Fruit fly (Drosophila melanogaster): ENCODE measurements around the gene CG42557.

CG42557 gene

dm6 chr3R:29894393-29894792, 38.7 kb upstream of the CG42557 start (continued):
- peak; percentile 57 for TF ChIP-seq ssp (GFP tag; IDR thresholded peaks at IDR 0.05)
- TF ChIP-seq MBD-R2 (GFP tag; IDR thresholded peaks at IDR 0.05), result peak; percentile 27; the same call in 1 of the 2 replicates
- TF ChIP-seq ab (GFP tag; optimal IDR thresholded peaks at IDR 0.05), result no peak
- TF ChIP-seq Awh (GFP tag; IDR thresholded peaks at IDR 0.05), result 0 out of 2 replicates have a peak, but pooled peaks have one; percentile 33
- TF ChIP-seq Sox100B (GFP tag; optimal IDR thresholded peaks at IDR 0.05), result peak; percentile 61
- TF ChIP-seq B-H2 (GFP tag; optimal IDR thresholded peaks at IDR 0.05), result no peak
- no peak for TF ChIP-seq CG2116 (GFP tag; optimal IDR thresholded peaks at IDR 0.05)
- peak; percentile 44 for TF ChIP-seq zfh2 (GFP tag; optimal IDR thresholded peaks at IDR 0.05)
- TF ChIP-seq klu (GFP tag; IDR thresholded peaks at IDR 0.05), result peak; percentile 43
- peak; percentile 43; the same call in 1 of the 2 replicates for TF ChIP-seq CG14667 (GFP tag; IDR thresholded peaks at IDR 0.05)
- peak; percentile 69 for TF ChIP-seq phol (tag; optimal IDR thresholded peaks at IDR 0.05)
- TF ChIP-seq pita (GFP tag; optimal IDR thresholded peaks at IDR 0.05), result no peak
- no peak for TF ChIP-seq eyg (GFP tag; optimal IDR thresholded peaks at IDR 0.05)
- TF ChIP-seq nmo (GFP tag; optimal IDR thresholded peaks at IDR 0.05), result peak; percentile 62
- TF ChIP-seq en (GFP tag; optimal IDR thresholded peaks at IDR 0.05), result no peak
- peak; percentile 65 for TF ChIP-seq Ada2b (GFP tag; IDR thresholded peaks at IDR 0.05)
- TF ChIP-seq lov (optimal IDR thresholded peaks at IDR 0.05), result no peak
- no peak for TF ChIP-seq lov (GFP tag; IDR thresholded peaks at IDR 0.05)
- TF ChIP-seq CG8765 (GFP tag; IDR thresholded peaks at IDR 0.05), result no peak
- no peak for TF ChIP-seq CG14860 (GFP tag; IDR thresholded peaks at IDR 0.05; ENCODE audit: partially characterized antibody)
- peak; percentile 42 for TF ChIP-seq cwo (GFP tag; optimal IDR thresholded peaks at IDR 0.05)
- no peak for TF ChIP-seq chm (GFP tag; IDR thresholded peaks at IDR 0.05)
- no peak for TF ChIP-seq CG32772 (GFP tag; IDR thresholded peaks at IDR 0.05)
- peak; percentile 32; the same call in 1 of the 2 replicates for TF ChIP-seq NFAT (GFP tag; IDR thresholded peaks at IDR 0.05)
- TF ChIP-seq CG18764 (GFP tag; optimal IDR thresholded peaks at IDR 0.05), result no peak
- TF ChIP-seq ranshi (GFP tag; IDR thresholded peaks at IDR 0.05), result peak; percentile 13; the same call in 1 of the 2 replicates
- TF ChIP-seq CG12071 (GFP tag; optimal IDR thresholded peaks at IDR 0.05), result peak; percentile 64
- TF ChIP-seq CG6683 (GFP tag; optimal IDR thresholded peaks at IDR 0.05), result no peak
- peak; percentile 36 for TF ChIP-seq az2 (GFP tag; optimal IDR thresholded peaks at IDR 0.05)
- TF ChIP-seq CG11695 (GFP tag; IDR thresholded peaks at IDR 0.05), result peak; percentile 73
- no peak for TF ChIP-seq da (GFP tag; optimal IDR thresholded peaks at IDR 0.05)
- no peak for TF ChIP-seq HLHmδ (GFP tag; optimal IDR thresholded peaks at IDR 0.05)
- peak; percentile 35; the same call in 1 of the 2 replicates for TF ChIP-seq esg (GFP tag; conservative IDR thresholded peaks at IDR 0.05)
- no peak for TF ChIP-seq yki (optimal IDR thresholded peaks at IDR 0.05)
- no peak for TF ChIP-seq peb (GFP tag; IDR thresholded peaks at IDR 0.05)
- TF ChIP-seq CG4820 (GFP tag; optimal IDR thresholded peaks at IDR 0.05), result peak; percentile 24
- TF ChIP-seq CG10654 (GFP tag; optimal IDR thresholded peaks at IDR 0.05), result peak; percentile 25
- TF ChIP-seq NC2α (GFP tag; optimal IDR thresholded peaks at IDR 0.05), result no peak
- no peak for TF ChIP-seq knrl (GFP tag; IDR thresholded peaks at IDR 0.05; ENCODE audit: partially characterized antibody)
- TF ChIP-seq chn (GFP tag; optimal IDR thresholded peaks at IDR 0.05), result no peak
- TF ChIP-seq abd-A (tag; optimal IDR thresholded peaks at IDR 0.05), result no peak
- no peak for TF ChIP-seq bowl (GFP tag; IDR thresholded peaks at IDR 0.05)
- TF ChIP-seq grn (GFP tag; optimal IDR thresholded peaks at IDR 0.05), result no peak
- peak; percentile 29; the same call in 1 of the 2 replicates for TF ChIP-seq ttk (GFP tag; IDR thresholded peaks at IDR 0.05)
- TF ChIP-seq CG15601 (tag; optimal IDR thresholded peaks at IDR 0.05), result no peak
- peak; percentile 20 for TF ChIP-seq exex (tag; optimal IDR thresholded peaks at IDR 0.05)
- peak; percentile 6 for TF ChIP-seq CG12299 (tag; optimal IDR thresholded peaks at IDR 0.05)
- peak; percentile 79 for TF ChIP-seq grau (tag; optimal IDR thresholded peaks at IDR 0.05)
- peak; percentile 55 for TF ChIP-seq CG18619 (GFP tag; optimal IDR thresholded peaks at IDR 0.05)
- TF ChIP-seq CG17802 (tag; optimal IDR thresholded peaks at IDR 0.05), result no peak
- TF ChIP-seq nerfin-1 (tag; optimal IDR thresholded peaks at IDR 0.05), result peak; percentile 37
- TF ChIP-seq Hmr (GFP tag; optimal IDR thresholded peaks at IDR 0.05), result peak; percentile 67
